Worm (Caenorhabditis elegans): ENCODE data around the gene F28C1.1.

Gene F28C1.1

ce11 chrV:12449902-12450301 lies 703 bp upstream of the F28C1.1 start, which contains the start of gene C54D10.10:
Gene C54D10.10, minus strand, starts transcription at chrV:12450002.
- TF ChIP-seq jun-1 (tag; optimal IDR thresholded peaks at IDR 0.05) (no peak), sup-37 (GFP tag; optimal IDR thresholded peaks at IDR 0.05) (no peak), ztf-4 (tag; optimal IDR thresholded peaks at IDR 0.05) (no peak), egl-13 (tag; optimal IDR thresholded peaks at IDR 0.05) (no peak), nhr-19 (GFP tag; conservative IDR thresholded peaks at IDR 0.05) (no peak), ceh-88 (GFP tag; IDR thresholded peaks at IDR 0.05) (no peak), aly-2 (tag; optimal IDR thresholded peaks at IDR 0.05) (no peak), ceh-82 (tag; optimal IDR thresholded peaks at IDR 0.05) (no peak)

ce11 chrV:12455695-12456094 lies 5.1 kb downstream of the F28C1.1 start:
- TF ChIP-seq ceh-90 (tag; optimal IDR thresholded peaks at IDR 0.05) (no peak), nhr-28 (tag; optimal IDR thresholded peaks at IDR 0.05) (no peak), dpl-1 (GFP tag; optimal IDR thresholded peaks at IDR 0.05) (peak in 1 of 3 experiments; percentile 0), egl-13 (tag; optimal IDR thresholded peaks at IDR 0.05) (no peak), F16B12.6 (tag; optimal IDR thresholded peaks at IDR 0.05) (no peak), C04F5.9 (tag; optimal IDR thresholded peaks at IDR 0.05) (no peak), blmp-1 (tag; optimal IDR thresholded peaks at IDR 0.05) (no peak), C16A3.4 (tag; optimal IDR thresholded peaks at IDR 0.05) (no peak), lin-15B (tag; optimal IDR thresholded peaks at IDR 0.05) (no peak), pag-3 (tag; optimal IDR thresholded peaks at IDR 0.05; ENCODE audit: borderline replicate concordance, insufficient read depth) (no peak), ceh-82 (tag; optimal IDR thresholded peaks at IDR 0.05) (peak in 1 of 3 experiments; percentile 19), pax-3 (tag; optimal IDR thresholded peaks at IDR 0.05) (no peak), unc-30 (tag; optimal IDR thresholded peaks at IDR 0.05) (no peak), irx-1 (tag; optimal IDR thresholded peaks at IDR 0.05) (no peak), snpc-4 (tag; optimal IDR thresholded peaks at IDR 0.05) (no peak), vab-15 (tag; optimal IDR thresholded peaks at IDR 0.05) (no peak), unc-98 (GFP tag; IDR thresholded peaks at IDR 0.05) (no peak), nhr-47 (tag; optimal IDR thresholded peaks at IDR 0.05) (no peak), mef-2 (tag; optimal IDR thresholded peaks at IDR 0.05) (no peak), lin-14 (GFP tag; optimal IDR thresholded peaks at IDR 0.05) (peak; percentile 45), unc-86 (tag; optimal IDR thresholded peaks at IDR 0.05) (no peak), unc-62 (GFP tag; optimal IDR thresholded peaks at IDR 0.05) (no peak), snu-23 (GFP tag; optimal IDR thresholded peaks at IDR 0.05) (no peak), nhr-77 (tag; optimal IDR thresholded peaks at IDR 0.05) (no peak), fkh-10 (GFP tag; optimal IDR thresholded peaks at IDR 0.05) (peak; percentile 3), pqm-1 (tag; optimal IDR thresholded peaks at IDR 0.05) (no peak), lin-39 (tag; optimal IDR thresholded peaks at IDR 0.05) (no peak), aly-2 (tag; optimal IDR thresholded peaks at IDR 0.05) (no peak), zag-1 (tag; optimal IDR thresholded peaks at IDR 0.05) (no peak), nhr-76 (tag; optimal IDR thresholded peaks at IDR 0.05) (no peak), ztf-4 (tag; optimal IDR thresholded peaks at IDR 0.05) (no peak), aha-1 (tag; optimal IDR thresholded peaks at IDR 0.05) (no peak)

- no peak for TF ChIP-seq fkh-8 (tag; optimal IDR thresholded peaks at IDR 0.05)
- no peak for TF ChIP-seq ama-1 (optimal IDR thresholded peaks at IDR 0.05)
- TF ChIP-seq skn-1 (tag; optimal IDR thresholded peaks at IDR 0.05), result no peak
- TF ChIP-seq pax-3 (tag; optimal IDR thresholded peaks at IDR 0.05), result no peak
- TF ChIP-seq efl-1 (optimal IDR thresholded peaks at IDR 0.05), result no peak
- TF ChIP-seq efl-1 (GFP tag; optimal IDR thresholded peaks at IDR 0.05 in 1 of 2), result peak in 1 of 2 experiments; percentile 37
- TF ChIP-seq efl-3 (GFP tag; optimal IDR thresholded peaks at IDR 0.05), result no peak
- TF ChIP-seq nhr-19 (GFP tag; conservative IDR thresholded peaks at IDR 0.05), result no peak
- no peak for TF ChIP-seq ceh-90 (tag; optimal IDR thresholded peaks at IDR 0.05)
Measured at ce11 chrV:12460583-12460982, 10.0 kb downstream of the F28C1.1 start.

All from whole organism, L1 larva.